Fruit fly (Drosophila melanogaster): Measurements from ENCODE around the gene CG18746.

Gene CG18746

DNA sequence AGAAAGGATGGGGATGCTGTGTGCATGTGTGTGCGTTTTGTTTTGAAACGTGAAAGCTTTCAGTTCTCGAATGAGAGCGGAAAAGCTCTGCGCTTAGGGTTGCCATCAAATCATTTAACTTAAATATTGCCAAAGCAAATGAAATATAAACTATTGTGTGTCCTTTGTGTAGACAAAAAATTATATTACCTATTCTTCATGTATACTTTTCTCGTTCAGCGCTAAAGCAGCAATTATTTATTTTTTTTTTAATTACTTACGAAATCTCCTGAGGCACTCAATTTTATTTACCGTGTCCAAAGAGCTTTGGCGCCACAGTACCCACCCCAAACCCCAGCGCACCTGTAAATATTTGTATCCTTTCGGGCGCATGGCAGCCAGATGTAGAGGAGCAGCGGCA lies 31.6 kb upstream of the CG18746 start (continued):
- TF ChIP-seq NC2α (GFP tag; optimal IDR thresholded peaks at IDR 0.05) (no peak), dpn (GFP tag; optimal IDR thresholded peaks at IDR 0.05) (peak in 1 of 2 experiments; percentile 11), Neu2 (GFP tag; optimal IDR thresholded peaks at IDR 0.05; ENCODE audit: borderline replicate concordance) (no peak), gt (GFP tag; IDR thresholded peaks at IDR 0.05) (no peak), CG3163 (GFP tag; optimal IDR thresholded peaks at IDR 0.05) (no peak), Myb (GFP tag; optimal IDR thresholded peaks at IDR 0.05) (no peak), z (GFP tag; IDR thresholded peaks at IDR 0.05) (no peak), NFAT (GFP tag; IDR thresholded peaks at IDR 0.05) (no peak), luna (GFP tag; optimal IDR thresholded peaks at IDR 0.05) (no peak), stwl (tag; optimal IDR thresholded peaks at IDR 0.05) (no peak), CG12104 (GFP tag; optimal IDR thresholded peaks at IDR 0.05) (no peak), ato (GFP tag; IDR thresholded peaks at IDR 0.05; ENCODE audit: partially characterized antibody) (no peak), unpg (GFP tag; optimal IDR thresholded peaks at IDR 0.05) (no peak), CG1647 (GFP tag; optimal IDR thresholded peaks at IDR 0.05) (no peak), mirr (GFP tag; optimal IDR thresholded peaks at IDR 0.05) (no peak), Hr3 (GFP tag; optimal IDR thresholded peaks at IDR 0.05) (no peak), CG10979 (tag; optimal IDR thresholded peaks at IDR 0.05) (no peak), tgo (GFP tag; IDR thresholded peaks at IDR 0.05) (peak; percentile 43; the same call in 2 of the 3 replicates), CG6254 (GFP tag; optimal IDR thresholded peaks at IDR 0.05) (no peak), CG31388 (GFP tag; optimal IDR thresholded peaks at IDR 0.05) (no peak), insv (GFP tag; optimal IDR thresholded peaks at IDR 0.05) (no peak), ash1 (GFP tag; optimal IDR thresholded peaks at IDR 0.05) (no peak), CG31441 (GFP tag; IDR thresholded peaks at IDR 0.05) (0 out of 2 replicates have a peak, but pooled peaks have one; percentile 19), CrebB (tag; optimal IDR thresholded peaks at IDR 0.05) (no peak), corto (GFP tag; optimal IDR thresholded peaks at IDR 0.05) (no peak), Atf6 (GFP tag; IDR thresholded peaks at IDR 0.05) (peak; percentile 44; the same call in 1 of the 2 replicates), Lpt (GFP tag; optimal IDR thresholded peaks at IDR 0.05) (no peak), fd3F (GFP tag; optimal IDR thresholded peaks at IDR 0.05) (peak; percentile 15), Dip2 (GFP tag; IDR thresholded peaks at IDR 0.05) (no peak), seq (GFP tag; IDR thresholded peaks at IDR 0.05) (0 out of 2 replicates have a peak, but pooled peaks have one; percentile 20), CG15696 (tag; optimal IDR thresholded peaks at IDR 0.05) (no peak), her (GFP tag; optimal IDR thresholded peaks at IDR 0.05) (no peak), Nf-YC (tag; optimal IDR thresholded peaks at IDR 0.05) (peak; percentile 39), Ada2b (GFP tag; IDR thresholded peaks at IDR 0.05) (peak; percentile 40), CG17568 (GFP tag; optimal IDR thresholded peaks at IDR 0.05) (no peak), CG5245 (GFP tag; optimal IDR thresholded peaks at IDR 0.05) (no peak), CG11456 (GFP tag; IDR thresholded peaks at IDR 0.05) (no peak), BtbVII (GFP tag; optimal IDR thresholded peaks at IDR 0.05) (no peak), Scr (GFP tag; IDR thresholded peaks at IDR 0.05; ENCODE audit: partially characterized antibody) (no peak), da (GFP tag; optimal IDR thresholded peaks at IDR 0.05) (no peak), slp2 (GFP tag; optimal IDR thresholded peaks at IDR 0.05) (no peak), CG32767 (GFP tag; IDR thresholded peaks at IDR 0.05) (no peak), CG2889 (GFP tag; IDR thresholded peaks at IDR 0.05) (no peak), sima (GFP tag; optimal IDR thresholded peaks at IDR 0.05) (no peak), Ets65A (GFP tag) (peak; percentile 89), pb (GFP tag; optimal IDR thresholded peaks at IDR 0.05) (no peak), gro (GFP tag; optimal IDR thresholded peaks at IDR 0.05) (peak; percentile 16), bcd (GFP tag; optimal IDR thresholded peaks at IDR 0.05) (peak; percentile 40), CG4328 (GFP tag; optimal IDR thresholded peaks at IDR 0.05) (no peak), slbo (GFP tag; IDR thresholded peaks at IDR 0.05) (peak; percentile 63), ap (GFP tag; IDR thresholded peaks at IDR 0.05) (no peak), az2 (GFP tag; optimal IDR thresholded peaks at IDR 0.05) (peak; percentile 8), nom (GFP tag; optimal IDR thresholded peaks at IDR 0.05) (no peak)
